Worm (Caenorhabditis elegans): ENCODE results near the gene idpb-5.

The idpb-5 gene

DNA sequence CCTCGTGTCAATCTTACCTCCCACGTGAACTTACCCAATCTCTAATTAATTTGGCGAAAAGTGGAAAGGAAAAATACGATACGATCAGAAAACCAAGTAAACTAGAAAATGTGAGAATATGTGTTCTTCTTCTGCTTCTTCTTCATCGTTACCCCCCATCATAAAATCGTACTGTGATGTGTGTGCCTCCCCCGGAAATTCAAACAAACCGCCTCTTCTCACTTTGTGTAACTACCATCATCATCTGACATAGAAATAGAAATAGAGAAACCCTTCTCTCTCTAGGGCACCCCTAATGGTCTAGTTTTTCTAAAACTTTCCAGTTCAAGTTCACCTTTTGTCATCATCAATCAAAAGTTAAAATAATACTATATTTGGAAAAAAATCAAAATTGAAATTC is 18.4 kb downstream of the idpb-5 start:
- TF ChIP-seq lin-13 (GFP tag; optimal IDR thresholded peaks at IDR 0.05) (no peak), F13H6.1 (tag; optimal IDR thresholded peaks at IDR 0.05) (no peak), ZK546.5 (tag; optimal IDR thresholded peaks at IDR 0.05) (no peak), nhr-21 (tag; optimal IDR thresholded peaks at IDR 0.05) (no peak), unc-55 (GFP tag; optimal IDR thresholded peaks at IDR 0.05) (no peak), nhr-25 (tag; optimal IDR thresholded peaks at IDR 0.05) (peak; percentile 77), lin-11 (tag; optimal IDR thresholded peaks at IDR 0.05) (no peak), sma-3 (GFP tag; optimal IDR thresholded peaks at IDR 0.05) (no peak), mdl-1 (tag; optimal IDR thresholded peaks at IDR 0.05) (no peak), lsy-2 (tag; optimal IDR thresholded peaks at IDR 0.05) (no peak), nhr-129 (tag; optimal IDR thresholded peaks at IDR 0.05) (no peak), nhr-77 (tag; optimal IDR thresholded peaks at IDR 0.05) (no peak), mbf-1 (tag; optimal IDR thresholded peaks at IDR 0.05) (no peak), unc-39 (tag; optimal IDR thresholded peaks at IDR 0.05) (no peak), nhr-11 (tag; optimal IDR thresholded peaks at IDR 0.05) (no peak), elt-1 (tag; optimal IDR thresholded peaks at IDR 0.05) (no peak), sma-9 (GFP tag; optimal IDR thresholded peaks at IDR 0.05) (peak; percentile 43), sma-9 (tag; optimal IDR thresholded peaks at IDR 0.05) (no peak)

DNA sequence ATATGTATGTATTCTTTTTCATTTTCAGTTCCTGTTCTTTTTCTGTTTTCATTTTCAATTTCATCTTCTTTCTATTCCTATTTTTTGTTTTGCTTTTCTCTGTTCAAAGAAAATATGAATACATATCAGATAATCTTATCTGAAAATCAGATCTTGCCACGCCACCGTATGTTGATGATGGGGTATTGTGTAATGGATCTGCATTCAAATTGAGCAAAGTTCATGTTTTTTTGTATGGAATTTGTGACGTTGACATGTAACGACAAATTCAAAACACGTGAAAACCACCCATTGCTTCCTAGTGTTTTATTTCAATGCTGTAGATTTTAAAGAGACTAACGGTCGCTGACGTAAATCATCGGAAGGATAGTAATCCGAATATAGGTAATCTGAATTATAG is 19.0 kb downstream of the idpb-5 start:
- TF ChIP-seq sma-9 (GFP tag; optimal IDR thresholded peaks at IDR 0.05) (peak; percentile 29), sma-9 (tag; optimal IDR thresholded peaks at IDR 0.05) (no peak), nhr-25 (tag; optimal IDR thresholded peaks at IDR 0.05) (no peak)

- TF ChIP-seq lin-13 (GFP tag; optimal IDR thresholded peaks at IDR 0.05): no peak
- no peak for TF ChIP-seq ztf-1 (GFP tag; conservative IDR thresholded peaks at IDR 0.05)
- TF ChIP-seq fos-1 (tag; optimal IDR thresholded peaks at IDR 0.05): peak; percentile 96
- TF ChIP-seq mdl-1 (tag; optimal IDR thresholded peaks at IDR 0.05): peak; percentile 52 to 84
- TF ChIP-seq nhr-11 (tag; optimal IDR thresholded peaks at IDR 0.05): no peak
- TF ChIP-seq zag-1 (tag; optimal IDR thresholded peaks at IDR 0.05): no peak
- peak; percentile 94 for TF ChIP-seq nhr-21 (tag; optimal IDR thresholded peaks at IDR 0.05)
- TF ChIP-seq nhr-129 (tag; optimal IDR thresholded peaks at IDR 0.05): no peak
- TF ChIP-seq nhr-25 (tag; optimal IDR thresholded peaks at IDR 0.05): peak; percentile 90
- no peak for TF ChIP-seq dmd-4 (tag; optimal IDR thresholded peaks at IDR 0.05)
- no peak for TF ChIP-seq crh-2 (tag; optimal IDR thresholded peaks at IDR 0.05)
- TF ChIP-seq mab-5 (tag; optimal IDR thresholded peaks at IDR 0.05): no peak
- no peak for TF ChIP-seq elt-3 (tag; optimal IDR thresholded peaks at IDR 0.05)
- no peak for TF ChIP-seq ceh-16 (tag; optimal IDR thresholded peaks at IDR 0.05)
- TF ChIP-seq sma-9 (GFP tag; optimal IDR thresholded peaks at IDR 0.05): peak; percentile 91
- TF ChIP-seq sma-9 (tag; optimal IDR thresholded peaks at IDR 0.05): no peak
- no peak for TF ChIP-seq nhr-6 (tag; optimal IDR thresholded peaks at IDR 0.05)
- TF ChIP-seq blmp-1 (tag; optimal IDR thresholded peaks at IDR 0.05; ENCODE audit: insufficient read depth): peak; percentile 87
- no peak for TF ChIP-seq ceh-82 (tag; optimal IDR thresholded peaks at IDR 0.05)
- TF ChIP-seq sem-4 (tag; optimal IDR thresholded peaks at IDR 0.05): no peak
- no peak for TF ChIP-seq ama-1 (optimal IDR thresholded peaks at IDR 0.05)
- TF ChIP-seq ztf-11 (tag; optimal IDR thresholded peaks at IDR 0.05): no peak
- no peak for TF ChIP-seq lin-11 (tag; optimal IDR thresholded peaks at IDR 0.05)
- no peak for TF ChIP-seq unc-39 (tag; optimal IDR thresholded peaks at IDR 0.05)
- no peak for TF ChIP-seq ztf-4 (tag; optimal IDR thresholded peaks at IDR 0.05)
- no peak for TF ChIP-seq ZK546.5 (tag; optimal IDR thresholded peaks at IDR 0.05)
- TF ChIP-seq egl-27 (tag; optimal IDR thresholded peaks at IDR 0.05): peak; percentile 69
- no peak for TF ChIP-seq elt-1 (tag; optimal IDR thresholded peaks at IDR 0.05)
- TF ChIP-seq R02D3.7 (tag; optimal IDR thresholded peaks at IDR 0.05): no peak
- no peak for TF ChIP-seq peb-1 (tag; optimal IDR thresholded peaks at IDR 0.05)
- no peak for TF ChIP-seq mbf-1 (tag; optimal IDR thresholded peaks at IDR 0.05)
- TF ChIP-seq nhr-23 (tag; optimal IDR thresholded peaks at IDR 0.05): no peak
- no peak for TF ChIP-seq lin-39 (tag; optimal IDR thresholded peaks at IDR 0.05)
- TF ChIP-seq sma-3 (GFP tag; optimal IDR thresholded peaks at IDR 0.05): peak; percentile 79
- peak in 1 of 2 experiments; percentile 48 for TF ChIP-seq lsy-2 (tag; optimal IDR thresholded peaks at IDR 0.05)
- peak; percentile 57 for TF ChIP-seq F13H6.1 (tag; optimal IDR thresholded peaks at IDR 0.05)
- TF ChIP-seq nhr-10 (tag; optimal IDR thresholded peaks at IDR 0.05): no peak
Observed at ce11 chrV:11859082-11859858, 19.9 kb downstream of the idpb-5 start.
